Worm (Caenorhabditis elegans) whole organism, mixed stage, embryonic: ENCODE results near the gene lido-6.

Experiments used
- blmp-1 ChIP-seq: fragments of 150-350 bp; optimal IDR thresholded peaks from 2 replicates; lab custom pipeline; 2014; ENCODE audit warnings: missing biosample characterization, missing genetic modification characterization
- cnd-1 ChIP-seq: fragments of 200-800 bp; sonication (Bioruptor generic); optimal IDR thresholded peaks from 2 replicates; lab custom pipeline; 2018; ENCODE audit warnings: mild to moderate bottlenecking, missing genetic modification characterization, missing compliant biosample characterization
- mab-5 ChIP-seq: fragments of 150-350 bp; optimal IDR thresholded peaks from 2 replicates; lab custom pipeline; 2014; ENCODE audit warnings: missing biosample characterization, missing genetic modification characterization
- nhr-2 ChIP-seq: fragments of 150-350 bp; optimal IDR thresholded peaks from 2 replicates; lab custom pipeline; 2014; ENCODE audit warnings: missing biosample characterization, missing genetic modification characterization
- nhr-237 ChIP-seq: fragments of 150-350 bp; optimal IDR thresholded peaks from 2 replicates; lab custom pipeline; 2014; ENCODE audit warnings: missing biosample characterization, missing genetic modification characterization
- nhr-76 ChIP-seq: sonication (generic microtip); optimal IDR thresholded peaks from 2 replicates; lab custom pipeline; 2017; ENCODE audit warnings: missing biosample characterization, missing genetic modification characterization
- sem-2 ChIP-seq: fragments of 200-800 bp; sonication (Bioruptor generic); optimal IDR thresholded peaks from 2 replicates; lab custom pipeline; 2018; ENCODE audit warnings: mild to moderate bottlenecking, missing genetic modification characterization, missing compliant biosample characterization
- snpc-4 ChIP-seq: fragments of 150-350 bp; optimal IDR thresholded peaks from 2 replicates; lab custom pipeline; 2014; ENCODE audit warnings: missing biosample characterization, missing genetic modification characterization
- zip-8 ChIP-seq: fragments of 150-350 bp; optimal IDR thresholded peaks from 2 replicates; lab custom pipeline; 2014; ENCODE audit warnings: missing biosample characterization, missing genetic modification characterization

lido-6 gene

ce11 chrX:17063749-17064252 lies 51.2 kb downstream of the lido-6 start:
- TF ChIP-seq blmp-1 = no peak
- no peak for TF ChIP-seq nhr-76
- no peak for TF ChIP-seq zip-8
- TF ChIP-seq cnd-1 = no peak
- TF ChIP-seq nhr-237 (tag; lab: Kevin White, UChicago) = no peak
- no peak for TF ChIP-seq nhr-2 (tag; lab: Kevin White, UChicago)
- TF ChIP-seq snpc-4 (tag; lab: Kevin White, UChicago) = no peak
- no peak for TF ChIP-seq mab-5 (tag; lab: Kevin White, UChicago)
- TF ChIP-seq sem-2 (GFP tag; lab: Kevin White, UChicago) = no peak
